Fruit fly (Drosophila melanogaster) whole organism: Measurements from ENCODE around the gene SelR.

ENCODE experiments used
- CG8478 ChIP-seq: fragments of >200 bp; optimal IDR thresholded peaks from 2 replicates; lab custom pipeline; 2018; ENCODE audit warnings: inconsistent platforms
- Dll ChIP-seq: fragments of >200 bp; optimal IDR thresholded peaks from 2 replicates; lab custom pipeline; 2017
- EcR ChIP-seq, 2 experiments: fragments of >200 bp; optimal IDR thresholded peaks; 2 replicates each; lab custom pipeline; 2017; ENCODE audit warnings: missing biosample characterization in 2 of 2, missing genetic modification characterization in 2 of 2, missing genetic modification reagents in 2 of 2

DNA sequence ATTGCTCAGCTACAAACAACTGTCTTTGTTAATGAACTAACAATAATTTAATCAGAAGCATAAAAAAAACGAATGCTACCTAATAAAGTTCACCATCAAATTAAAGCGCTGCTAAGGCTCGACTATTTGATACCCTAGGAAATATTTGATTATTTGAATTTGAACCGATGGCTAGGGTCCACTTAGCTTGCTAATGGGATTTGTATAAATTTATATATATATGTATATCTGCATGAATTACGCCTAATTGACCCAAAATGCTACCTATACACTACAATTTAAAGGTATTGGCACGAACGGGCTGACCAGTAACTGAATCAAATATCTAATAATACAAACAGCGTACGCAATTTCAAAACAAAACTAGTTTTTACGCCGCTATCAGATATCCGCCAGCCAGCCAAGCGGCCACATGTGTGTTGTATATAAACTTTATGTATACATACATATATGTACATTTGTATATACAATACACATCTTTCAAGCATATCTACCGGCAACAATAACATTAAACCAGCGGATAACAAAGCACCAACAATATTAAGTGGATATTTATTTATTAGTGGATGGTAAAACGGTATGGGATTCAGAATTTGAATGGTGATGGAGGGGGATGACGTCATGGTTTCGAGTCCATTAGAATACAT lies 15.7 kb upstream of the SelR start:
- TF ChIP-seq Dll (lab: Kevin White, UChicago) (no peak), EcR (GFP tag; optimal IDR thresholded peaks at IDR 0.05; lab: Kevin White, UChicago) (no peak), CG8478 (lab: Kevin White, UChicago) (no peak)
